Fruit fly (Drosophila melanogaster) whole organism, embryonic: ENCODE data around the gene dob.

ENCODE experiments used
- Adf1 ChIP-seq: fragments of 200-800 bp; sonication (Bioruptor generic); IDR thresholded peaks from 2 replicates; pipeline ENCODE4 v1.3.6; 2022; ENCODE audit warnings: missing biosample characterization, missing genetic modification characterization
- Bgb ChIP-seq: fragments of 200-800 bp; sonication (Bioruptor generic); IDR thresholded peaks from 2 replicates; pipeline ENCODE4 v1.3.6; 2022; ENCODE audit warnings: missing biosample characterization, missing genetic modification characterization; ENCODE audit not compliant: partially characterized antibody
- CG10274 ChIP-seq: fragments of 200-800 bp; sonication (Bioruptor generic); optimal IDR thresholded peaks from 3 replicates; lab custom pipeline; 2017; ENCODE audit warnings: missing biosample characterization, mild to moderate bottlenecking, missing genetic modification characterization
- CG10366 ChIP-seq: fragments of 200-800 bp; sonication (Bioruptor generic); IDR thresholded peaks from 2 replicates; pipeline ENCODE4 v1.3.6; 2022; ENCODE audit warnings: missing biosample characterization, missing genetic modification characterization
- CG10462 ChIP-seq: fragments of 200-800 bp; sonication (Bioruptor generic); optimal IDR thresholded peaks from 2 replicates; lab custom pipeline; 2016; ENCODE audit warnings: missing biosample characterization, missing genetic modification characterization
- CG11247 ChIP-seq: fragments of 200-800 bp; sonication (Bioruptor generic); IDR thresholded peaks from 2 replicates; pipeline ENCODE4 v1.3.6; 2022; ENCODE audit warnings: missing biosample characterization, missing genetic modification characterization
- CG13123 ChIP-seq: fragments of 200-800 bp; sonication (Bioruptor generic); optimal IDR thresholded peaks from 2 replicates; lab custom pipeline; 2016; ENCODE audit warnings: missing biosample characterization, missing genetic modification characterization
- CG16863 ChIP-seq: fragments of 200-800 bp; sonication (Bioruptor generic); optimal IDR thresholded peaks from 3 replicates; lab custom pipeline; 2016; ENCODE audit warnings: missing biosample characterization, missing genetic modification characterization
- CG17328 ChIP-seq: fragments of 200-800 bp; sonication (Bioruptor generic); IDR thresholded peaks from 2 replicates; pipeline ENCODE4 v1.3.6; 2022; ENCODE audit warnings: missing biosample characterization, missing genetic modification characterization
- CG1792 ChIP-seq: fragments of 200-800 bp; sonication (Bioruptor generic); optimal IDR thresholded peaks from 2 replicates; lab custom pipeline; 2016; ENCODE audit warnings: missing biosample characterization, missing genetic modification characterization
- CG1832 ChIP-seq: fragments of 200-800 bp; sonication (Bioruptor generic); optimal IDR thresholded peaks from 2 replicates; lab custom pipeline; 2017; ENCODE audit warnings: missing biosample characterization, mild to moderate bottlenecking, missing genetic modification characterization, inconsistent platforms
- CG18476 ChIP-seq: fragments of 200-800 bp; sonication (Bioruptor generic); optimal IDR thresholded peaks from 2 replicates; lab custom pipeline; 2016; ENCODE audit warnings: missing biosample characterization, mild to moderate bottlenecking, missing genetic modification characterization
- CG30020 ChIP-seq: fragments of 200-800 bp; optimal IDR thresholded peaks from 2 replicates; lab custom pipeline; 2019; ENCODE audit warnings: missing biosample characterization, mild to moderate bottlenecking, missing genetic modification characterization, moderate library complexity
- CG3065 ChIP-seq: fragments of 200-800 bp; sonication (Bioruptor generic); optimal IDR thresholded peaks from 2 replicates; lab custom pipeline; 2016; ENCODE audit warnings: missing biosample characterization, missing genetic modification characterization
- CG31224 ChIP-seq: fragments of 200-800 bp; sonication (Bioruptor generic); IDR thresholded peaks from 2 replicates; pipeline ENCODE4 v1.3.6; 2022; ENCODE audit warnings: missing biosample characterization, missing genetic modification characterization
- CG33557 ChIP-seq: fragments of 200-800 bp; sonication (Bioruptor generic); optimal IDR thresholded peaks from 2 replicates; lab custom pipeline; 2019; ENCODE audit warnings: missing biosample characterization, mild to moderate bottlenecking, missing genetic modification characterization, moderate library complexity
- CG4360 ChIP-seq: fragments of 200-800 bp; sonication (Bioruptor generic); IDR thresholded peaks from 2 replicates; pipeline ENCODE4 v1.3.6; 2022; ENCODE audit warnings: missing biosample characterization, missing genetic modification characterization
- CG4404 ChIP-seq: fragments of 200-800 bp; sonication (Bioruptor generic); IDR thresholded peaks from 2 replicates; pipeline ENCODE4 v1.3.6; 2022; ENCODE audit warnings: missing biosample characterization, missing genetic modification characterization
- CG4707 ChIP-seq: fragments of 200-800 bp; sonication (Bioruptor generic); optimal IDR thresholded peaks from 2 replicates; lab custom pipeline; 2018; ENCODE audit warnings: missing biosample characterization, mild to moderate bottlenecking, missing genetic modification characterization, moderate library complexity
- CG7372 ChIP-seq: fragments of 200-800 bp; sonication (Bioruptor generic); IDR thresholded peaks from 2 replicates; pipeline ENCODE4 v1.3.6; 2022; ENCODE audit warnings: missing biosample characterization, missing genetic modification characterization
- CG8281 ChIP-seq: fragments of 200-800 bp; sonication (Bioruptor generic); optimal IDR thresholded peaks from 2 replicates; lab custom pipeline; 2018; ENCODE audit warnings: missing biosample characterization, mild to moderate bottlenecking, missing genetic modification characterization, moderate library complexity
- CG8478 ChIP-seq: fragments of >200 bp; optimal IDR thresholded peaks from 2 replicates; lab custom pipeline; 2018
- CTCF ChIP-seq: fragments of 200-800 bp; sonication (Bioruptor generic); optimal IDR thresholded peaks from 2 replicates; lab custom pipeline; 2017; ENCODE audit warnings: missing biosample characterization, mild to moderate bottlenecking, missing genetic modification characterization, moderate library complexity
- Chrac-16 ChIP-seq: fragments of 200-800 bp; sonication (Bioruptor generic); optimal IDR thresholded peaks from 3 replicates; lab custom pipeline; 2016; ENCODE audit warnings: missing biosample characterization, missing genetic modification characterization
- Doc2 ChIP-seq: fragments of 200-800 bp; sonication (Bioruptor generic); IDR thresholded peaks from 2 replicates; pipeline ENCODE4 v1.3.6; 2022; ENCODE audit warnings: missing biosample characterization, missing genetic modification characterization
- Hmr ChIP-seq: fragments of 200-800 bp; sonication (Bioruptor generic); optimal IDR thresholded peaks from 3 replicates; lab custom pipeline; 2017; ENCODE audit warnings: mild to moderate bottlenecking, missing biosample characterization, missing genetic modification reagents, missing genetic modification characterization
- Hr39 ChIP-seq: fragments of >200 bp; optimal IDR thresholded peaks from 2 replicates; lab custom pipeline; 2017
- MESR4 ChIP-seq: fragments of 200-800 bp; sonication (Bioruptor generic); optimal IDR thresholded peaks from 2 replicates; lab custom pipeline; 2018; ENCODE audit warnings: missing biosample characterization, mild to moderate bottlenecking, missing genetic modification characterization, moderate library complexity
- Mrtf ChIP-seq: fragments of 200-800 bp; sonication (Bioruptor generic); IDR thresholded peaks from 3 replicates; pipeline ENCODE4 v1.3.6; 2022; ENCODE audit warnings: missing biosample characterization, missing genetic modification characterization
- NK7.1 ChIP-seq: fragments of 200-800 bp; sonication (Bioruptor generic); optimal IDR thresholded peaks from 3 replicates; lab custom pipeline; 2016; ENCODE audit warnings: missing biosample characterization, missing genetic modification characterization
- Sry-β ChIP-seq: fragments of 200-800 bp; sonication (Bioruptor generic); optimal IDR thresholded peaks from 2 replicates; lab custom pipeline; 2018; ENCODE audit warnings: missing biosample characterization, mild to moderate bottlenecking, missing genetic modification characterization, moderate library complexity
- ab ChIP-seq: fragments of 200-800 bp; sonication (Bioruptor generic); optimal IDR thresholded peaks from 2 replicates; lab custom pipeline; 2016; ENCODE audit warnings: missing biosample characterization, missing genetic modification characterization
- ase ChIP-seq: fragments of 200-800 bp; sonication (Bioruptor generic); IDR thresholded peaks from 3 replicates; pipeline ENCODE4 v1.3.6; 2022; ENCODE audit warnings: missing biosample characterization, missing genetic modification characterization
- bcd ChIP-seq: fragments of 200-800 bp; sonication (Bioruptor generic); optimal IDR thresholded peaks from 2 replicates; lab custom pipeline; 2017; ENCODE audit warnings: missing biosample characterization, mild to moderate bottlenecking, missing genetic modification characterization
- bowl ChIP-seq: fragments of 200-800 bp; sonication (Bioruptor generic); IDR thresholded peaks from 2 replicates; pipeline ENCODE4 v1.3.6; 2022; ENCODE audit warnings: missing biosample characterization, missing genetic modification characterization
- cg ChIP-seq: fragments of 200-800 bp; sonication (Bioruptor generic); optimal IDR thresholded peaks from 3 replicates; lab custom pipeline; 2019; ENCODE audit warnings: missing biosample characterization, mild to moderate bottlenecking, missing genetic modification characterization, moderate library complexity
- crc ChIP-seq: fragments of 200-800 bp; sonication (Bioruptor generic); optimal IDR thresholded peaks from 2 replicates; lab custom pipeline; 2016; ENCODE audit warnings: missing biosample characterization, missing genetic modification characterization
- dpn ChIP-seq, 2 experiments: fragments of 200-800 bp; sonication (Bioruptor generic); optimal IDR thresholded peaks; 3 replicates each; lab custom pipeline; 2016; ENCODE audit warnings: missing biosample characterization in 2 of 2, missing genetic modification characterization in 2 of 2
- eve ChIP-seq, 2 experiments: fragments of >200 bp; optimal IDR thresholded peaks; 2 replicates each; lab custom pipeline; 2017; ENCODE audit warnings: missing biosample characterization in 2 of 2, missing genetic modification characterization in 2 of 2
- exex ChIP-seq: fragments of 200-800 bp; sonication (Bioruptor generic); optimal IDR thresholded peaks from 4 replicates; lab custom pipeline; 2018; ENCODE audit warnings: missing biosample characterization, mild to moderate bottlenecking, missing genetic modification characterization, moderate library complexity
- eyg ChIP-seq: fragments of 200-800 bp; sonication (Bioruptor generic); optimal IDR thresholded peaks from 3 replicates; lab custom pipeline; 2016; ENCODE audit warnings: missing biosample characterization, missing genetic modification characterization
- fru ChIP-seq: fragments of >200 bp; optimal IDR thresholded peaks from 2 replicates; lab custom pipeline; 2017
- gce ChIP-seq: fragments of 200-800 bp; sonication (Bioruptor generic); IDR thresholded peaks from 3 replicates; pipeline ENCODE4 v1.3.6; 2022; ENCODE audit warnings: missing biosample characterization, missing genetic modification characterization
- gsb-n ChIP-seq: fragments of 200-800 bp; sonication (Bioruptor generic); optimal IDR thresholded peaks from 3 replicates; lab custom pipeline; 2018; ENCODE audit warnings: missing biosample characterization, mild to moderate bottlenecking, missing genetic modification characterization
- insv ChIP-seq, 2 experiments: fragments of 200-800 bp; sonication (Bioruptor generic); optimal IDR thresholded peaks; 3 replicates each; lab custom pipeline; 2016 to 2018; ENCODE audit warnings: missing biosample characterization in 2 of 2, missing genetic modification characterization in 2 of 2
- jing ChIP-seq: fragments of 200-800 bp; sonication (Bioruptor generic); optimal IDR thresholded peaks from 2 replicates; lab custom pipeline; 2018; ENCODE audit warnings: missing biosample characterization, mild to moderate bottlenecking, missing genetic modification characterization
- lov ChIP-seq, 2 experiments: fragments of 200-800 bp in 1 of 2; fragments of >200 bp in 1 of 2; sonication (Bioruptor generic) in 1 of 2; IDR thresholded peaks in 1 of 2; optimal IDR thresholded peaks in 1 of 2; 2 replicates in 1 of 2; 3 replicates in 1 of 2; pipeline versions ENCODE4 v1.3.6 to Lab custom; 2017 to 2022; ENCODE audit warnings: missing biosample characterization in 1 of 2, missing genetic modification characterization in 1 of 2
- nerfin-1 ChIP-seq: fragments of 200-800 bp; sonication (Bioruptor generic); optimal IDR thresholded peaks from 3 replicates; lab custom pipeline; 2019; ENCODE audit warnings: missing biosample characterization, mild to moderate bottlenecking, missing genetic modification characterization, moderate library complexity
- onecut ChIP-seq: fragments of 200-800 bp; sonication (Bioruptor generic); IDR thresholded peaks from 2 replicates; pipeline ENCODE4 v1.3.6; 2022; ENCODE audit warnings: missing biosample characterization, missing genetic modification characterization
- run ChIP-seq: fragments of 200-800 bp; sonication (Bioruptor generic); optimal IDR thresholded peaks from 3 replicates; lab custom pipeline; 2018; ENCODE audit warnings: missing biosample characterization, mild to moderate bottlenecking, missing genetic modification characterization
- tna ChIP-seq: fragments of 200-800 bp; sonication (Bioruptor generic); IDR thresholded peaks from 2 replicates; pipeline ENCODE4 v1.3.6; 2022; ENCODE audit warnings: missing biosample characterization, missing genetic modification characterization; ENCODE audit not compliant: partially characterized antibody
- zen ChIP-seq: fragments of 200-800 bp; sonication (Bioruptor generic); optimal IDR thresholded peaks from 3 replicates; lab custom pipeline; 2018; ENCODE audit warnings: missing biosample characterization, mild to moderate bottlenecking, missing genetic modification characterization, moderate library complexity

dob gene

dm6 chrX:15022219-15022618 lies 44.6 kb upstream of the dob start (continued):
- peak; percentile 78 for TF ChIP-seq crc (GFP tag; lab: Kevin White, UChicago)
- no peak for TF ChIP-seq Hr39 (lab: Kevin White, UChicago)
- TF ChIP-seq CG18476 (GFP tag; lab: Kevin White, UChicago) = peak; percentile 70
- TF ChIP-seq nerfin-1 (tag; lab: Kevin White, UChicago) = peak; percentile 79
- peak; percentile 70 for TF ChIP-seq exex
- peak; percentile 68 for TF ChIP-seq run (tag; lab: Kevin White, UChicago)
- TF ChIP-seq CG30020 = peak; percentile 1
- peak; percentile 85 for TF ChIP-seq Hmr (GFP tag; lab: Kevin White, UChicago)
- no peak for TF ChIP-seq cg (GFP tag; lab: Kevin White, UChicago)
- peak; percentile 63; the same call in 1 of the 3 replicates for TF ChIP-seq gce (GFP tag; lab: Robert Waterston, UW)
- no peak for TF ChIP-seq lov (optimal IDR thresholded peaks at IDR 0.05; lab: Kevin White, UChicago)
- TF ChIP-seq lov (GFP tag; IDR thresholded peaks at IDR 0.05; lab: Robert Waterston, UW) = peak; percentile 65; the same call in 1 of the 3 replicates
- TF ChIP-seq MESR4 (GFP tag; lab: Kevin White, UChicago) = peak; percentile 11
- peak; percentile 58 for TF ChIP-seq CG13123 (GFP tag; lab: Kevin White, UChicago)
- peak; percentile 69 for TF ChIP-seq CG11247
- peak; percentile 83 for TF ChIP-seq CG10366 (GFP tag; lab: Robert Waterston, UW)
- TF ChIP-seq jing (GFP tag; lab: Kevin White, UChicago) = peak; percentile 68
- peak; percentile 55; the same call in 1 of the 2 replicates for TF ChIP-seq CG4360 (GFP tag; lab: Robert Waterston, UW)
- TF ChIP-seq CG8478 (lab: Kevin White, UChicago) = no peak
- TF ChIP-seq CG10274 (GFP tag; lab: Kevin White, UChicago) = peak; percentile 61
- peak; percentile 90 for TF ChIP-seq CG17328 (GFP tag; lab: Robert Waterston, UW)
- TF ChIP-seq CG4707 (GFP tag; lab: Kevin White, UChicago) = peak; percentile 68
- peak; percentile 46 for TF ChIP-seq CG1832 (GFP tag; lab: Kevin White, UChicago)
- TF ChIP-seq CG31224 (GFP tag; lab: Robert Waterston, UW) = peak; percentile 70
- TF ChIP-seq gsb-n (tag; lab: Kevin White, UChicago) = peak; percentile 83
- TF ChIP-seq CG16863 = peak; percentile 85
- TF ChIP-seq bowl (GFP tag; lab: Robert Waterston, UW) = no peak
- TF ChIP-seq CTCF (GFP tag; lab: Kevin White, UChicago) = peak; percentile 49
- TF ChIP-seq eyg (GFP tag; lab: Kevin White, UChicago) = peak; percentile 65
- peak; percentile 21 for TF ChIP-seq Sry-β (GFP tag; lab: Kevin White, UChicago)
- no peak for TF ChIP-seq tna (GFP tag; lab: Robert Waterston, UW)
- TF ChIP-seq CG7372 = peak; percentile 71
- TF ChIP-seq CG8281 (tag; lab: Kevin White, UChicago) = peak; percentile 75
- TF ChIP-seq Mrtf (GFP tag; lab: Robert Waterston, UW) = peak; percentile 80
- TF ChIP-seq dpn (GFP tag; optimal IDR thresholded peaks at IDR 0.05; lab: Kevin White, UChicago) = peak; percentile 90
- TF ChIP-seq Chrac-16 = peak; percentile 80
- TF ChIP-seq Bgb (GFP tag; lab: Robert Waterston, UW) = no peak
- TF ChIP-seq eve (GFP tag; optimal IDR thresholded peaks at IDR 0.05; lab: Kevin White, UChicago) = peak in 1 of 2 experiments; percentile 82
- no peak for TF ChIP-seq fru (lab: Kevin White, UChicago)
- peak; percentile 40 for TF ChIP-seq Adf1 (GFP tag; lab: Robert Waterston, UW)
- TF ChIP-seq ase (GFP tag; lab: Robert Waterston, UW) = peak; percentile 66; the same call in 2 of the 3 replicates
- TF ChIP-seq Doc2 (GFP tag; lab: Robert Waterston, UW) = no peak
- TF ChIP-seq ab (GFP tag; lab: Kevin White, UChicago) = peak; percentile 15
- peak; percentile 84 for TF ChIP-seq bcd (GFP tag; lab: Kevin White, UChicago)
- peak; percentile 74 for TF ChIP-seq CG3065 (GFP tag; lab: Kevin White, UChicago)
- peak; percentile 78 for TF ChIP-seq zen
- peak; percentile 82 for TF ChIP-seq NK7.1 (GFP tag; lab: Kevin White, UChicago)
- peak; percentile 75 for TF ChIP-seq CG33557 (GFP tag; lab: Kevin White, UChicago)
- TF ChIP-seq onecut = peak; percentile 79
- peak in 1 of 2 experiments; percentile 21 for TF ChIP-seq insv (GFP tag; optimal IDR thresholded peaks at IDR 0.05; lab: Kevin White, UChicago)
- TF ChIP-seq CG10462 (GFP tag; lab: Kevin White, UChicago) = peak; percentile 53
- peak; percentile 76 for TF ChIP-seq CG1792 (GFP tag; lab: Kevin White, UChicago)
- TF ChIP-seq CG4404 (GFP tag; lab: Robert Waterston, UW) = peak; percentile 69
